Fruit fly (Drosophila melanogaster) whole organism, pupa: ENCODE measurements around the gene Bre1.

ENCODE experiments used
- CG10348 ChIP-seq: fragments of 200-800 bp; sonication (Bioruptor generic); IDR thresholded peaks from 2 replicates; pipeline ENCODE4 v1.3.6; 2022; ENCODE audit warnings: missing biosample characterization, missing genetic modification characterization
- CG12605 ChIP-seq: fragments of 200-800 bp; sonication (Bioruptor generic); IDR thresholded peaks from 2 replicates; pipeline ENCODE4 v1.3.6; 2022; ENCODE audit warnings: missing biosample characterization, missing genetic modification characterization
- CG13204 ChIP-seq: fragments of 200-800 bp; sonication (Bioruptor generic); optimal IDR thresholded peaks from 2 replicates; lab custom pipeline; 2018; ENCODE audit warnings: missing biosample characterization, mild to moderate bottlenecking, missing genetic modification characterization, moderate library complexity
- CG14655 ChIP-seq: fragments of 200-800 bp; sonication (Bioruptor generic); optimal IDR thresholded peaks from 3 replicates; lab custom pipeline; 2017; ENCODE audit warnings: mild to moderate bottlenecking, missing biosample characterization, missing genetic modification reagents, missing genetic modification characterization
- CG15710 ChIP-seq: fragments of 200-800 bp; sonication (Bioruptor generic); optimal IDR thresholded peaks from 2 replicates; lab custom pipeline; 2018; ENCODE audit warnings: missing biosample characterization, mild to moderate bottlenecking, missing genetic modification characterization, moderate library complexity
- CG17806 ChIP-seq: fragments of 200-800 bp; sonication (Bioruptor generic); optimal IDR thresholded peaks from 2 replicates; lab custom pipeline; 2018; ENCODE audit warnings: missing biosample characterization, mild to moderate bottlenecking, missing genetic modification characterization, moderate library complexity
- CG32121 ChIP-seq: fragments of 200-800 bp; sonication (Bioruptor generic); IDR thresholded peaks from 2 replicates; pipeline ENCODE4 v1.3.6; 2022; ENCODE audit warnings: missing biosample characterization, missing genetic modification characterization
- CG34367 ChIP-seq: fragments of 200-800 bp; sonication (Bioruptor generic); optimal IDR thresholded peaks from 2 replicates; lab custom pipeline; 2018; ENCODE audit warnings: missing biosample characterization, mild to moderate bottlenecking, missing genetic modification characterization
- CG4496 ChIP-seq: fragments of 200-800 bp; sonication (Bioruptor generic); IDR thresholded peaks from 3 replicates; pipeline ENCODE4 v1.3.6; 2022; ENCODE audit warnings: missing biosample characterization, missing genetic modification characterization
- CG8159 ChIP-seq: fragments of 200-800 bp; sonication (Bioruptor generic); optimal IDR thresholded peaks from 3 replicates; lab custom pipeline; 2018; ENCODE audit warnings: missing biosample characterization, mild to moderate bottlenecking, missing genetic modification characterization, moderate library complexity
- CG8301 ChIP-seq: fragments of 200-800 bp; sonication (Bioruptor generic); optimal IDR thresholded peaks from 2 replicates; lab custom pipeline; 2018; ENCODE audit warnings: missing biosample characterization, mild to moderate bottlenecking, missing genetic modification characterization
- CG9948 ChIP-seq: fragments of 200-800 bp; sonication (Bioruptor generic); optimal IDR thresholded peaks from 2 replicates; lab custom pipeline; 2018; ENCODE audit warnings: missing biosample characterization, mild to moderate bottlenecking, missing genetic modification characterization, moderate library complexity
- D1 ChIP-seq: fragments of 200-800 bp; sonication (Bioruptor generic); optimal IDR thresholded peaks from 2 replicates; lab custom pipeline; 2018; ENCODE audit warnings: missing biosample characterization, mild to moderate bottlenecking, missing genetic modification characterization, moderate library complexity
- EcR ChIP-seq: fragments of 200-800 bp; sonication (Bioruptor generic); optimal IDR thresholded peaks from 3 replicates; lab custom pipeline; 2019; ENCODE audit warnings: missing biosample characterization, missing genetic modification characterization, mild to moderate bottlenecking, moderate library complexity, missing genetic modification reagents
- Ets98B ChIP-seq: fragments of 200-800 bp; sonication (Bioruptor generic); IDR thresholded peaks from 2 replicates; pipeline ENCODE4 v1.3.6; 2022; ENCODE audit warnings: missing biosample characterization, missing genetic modification characterization
- Pif1A ChIP-seq: fragments of 200-800 bp; sonication (Bioruptor generic); optimal IDR thresholded peaks from 3 replicates; lab custom pipeline; 2016; ENCODE audit warnings: missing biosample characterization, missing genetic modification characterization
- Pif1B ChIP-seq: fragments of 200-800 bp; sonication (Bioruptor generic); optimal IDR thresholded peaks from 3 replicates; lab custom pipeline; 2016; ENCODE audit warnings: missing biosample characterization, missing genetic modification characterization
- Snoo ChIP-seq: fragments of 200-800 bp; sonication (Bioruptor generic); optimal IDR thresholded peaks from 3 replicates; lab custom pipeline; 2017; ENCODE audit warnings: missing biosample characterization, mild to moderate bottlenecking, missing genetic modification characterization, inconsistent platforms
- fd96Ca ChIP-seq: fragments of 200-800 bp; sonication (Bioruptor generic); IDR thresholded peaks from 3 replicates; pipeline ENCODE4 v1.3.6; 2022; ENCODE audit warnings: missing biosample characterization, missing genetic modification characterization
- gl ChIP-seq: fragments of 200-800 bp; sonication (Bioruptor generic); optimal IDR thresholded peaks from 2 replicates; lab custom pipeline; 2018; ENCODE audit warnings: missing biosample characterization, mild to moderate bottlenecking, missing genetic modification characterization
- rn ChIP-seq: fragments of 200-800 bp; sonication (Bioruptor generic); IDR thresholded peaks from 2 replicates; pipeline ENCODE4 v1.3.6; 2022; ENCODE audit warnings: missing biosample characterization, missing genetic modification characterization

The Bre1 gene

DNA sequence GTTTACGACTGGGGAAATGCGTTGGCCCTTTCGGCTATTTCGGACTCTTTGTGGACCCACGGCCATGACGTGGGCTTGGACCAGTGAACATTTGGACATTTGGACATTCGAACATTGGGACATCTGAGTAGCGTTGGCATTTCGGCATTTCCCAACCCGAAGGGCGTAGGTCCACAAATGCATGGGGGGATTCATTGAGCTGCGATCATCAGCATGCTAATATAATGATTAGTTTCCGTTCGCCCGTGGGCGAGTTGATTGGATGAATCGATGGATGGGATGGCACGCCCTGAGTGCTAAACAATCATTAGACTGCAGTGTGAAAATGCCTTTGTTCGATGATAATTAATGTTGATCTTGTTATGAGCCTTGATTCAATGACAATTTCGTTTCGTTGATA is 6.5 kb downstream of the Bre1 start:
- TF ChIP-seq Pif1A (no peak), CG14655 (GFP tag; lab: Kevin White, UChicago) (no peak), CG34367 (tag; lab: Kevin White, UChicago) (no peak), fd96Ca (GFP tag; lab: Robert Waterston, UW) (no peak), CG9948 (tag; lab: Kevin White, UChicago) (no peak), rn (GFP tag; lab: Robert Waterston, UW) (no peak), CG10348 (GFP tag; lab: Robert Waterston, UW) (no peak)

DNA sequence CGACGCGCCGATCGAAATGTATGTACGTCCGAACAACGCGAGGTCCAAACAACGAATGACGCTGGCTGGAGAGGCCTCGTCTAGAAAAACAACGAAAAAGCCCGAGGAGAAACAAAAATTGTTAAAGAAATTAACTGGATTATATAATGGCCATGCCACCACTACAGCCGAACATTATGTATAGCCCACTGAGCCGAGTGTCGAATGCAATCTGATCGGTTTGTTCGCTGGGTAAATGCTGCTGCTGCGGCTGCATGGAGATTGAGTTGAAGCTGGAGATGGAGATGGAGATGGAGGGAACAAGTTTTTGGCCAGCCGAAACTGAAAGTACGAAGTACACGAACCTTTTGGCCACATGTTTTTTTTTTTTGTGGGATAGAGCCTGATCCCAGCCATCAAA is 7.4 kb downstream of the Bre1 start, which contains the start of gene Cralbp:
TSS of gene Cralbp (minus strand) at position 115 of the 400 bp plus-strand sequence.
- TF ChIP-seq rn (GFP tag; lab: Robert Waterston, UW), result no peak
- 0 out of 3 replicates have a peak, but pooled peaks have one; percentile 36 for TF ChIP-seq CG4496 (GFP tag; lab: Robert Waterston, UW)
- TF ChIP-seq, all 21 proteins: peak for 1

DNA sequence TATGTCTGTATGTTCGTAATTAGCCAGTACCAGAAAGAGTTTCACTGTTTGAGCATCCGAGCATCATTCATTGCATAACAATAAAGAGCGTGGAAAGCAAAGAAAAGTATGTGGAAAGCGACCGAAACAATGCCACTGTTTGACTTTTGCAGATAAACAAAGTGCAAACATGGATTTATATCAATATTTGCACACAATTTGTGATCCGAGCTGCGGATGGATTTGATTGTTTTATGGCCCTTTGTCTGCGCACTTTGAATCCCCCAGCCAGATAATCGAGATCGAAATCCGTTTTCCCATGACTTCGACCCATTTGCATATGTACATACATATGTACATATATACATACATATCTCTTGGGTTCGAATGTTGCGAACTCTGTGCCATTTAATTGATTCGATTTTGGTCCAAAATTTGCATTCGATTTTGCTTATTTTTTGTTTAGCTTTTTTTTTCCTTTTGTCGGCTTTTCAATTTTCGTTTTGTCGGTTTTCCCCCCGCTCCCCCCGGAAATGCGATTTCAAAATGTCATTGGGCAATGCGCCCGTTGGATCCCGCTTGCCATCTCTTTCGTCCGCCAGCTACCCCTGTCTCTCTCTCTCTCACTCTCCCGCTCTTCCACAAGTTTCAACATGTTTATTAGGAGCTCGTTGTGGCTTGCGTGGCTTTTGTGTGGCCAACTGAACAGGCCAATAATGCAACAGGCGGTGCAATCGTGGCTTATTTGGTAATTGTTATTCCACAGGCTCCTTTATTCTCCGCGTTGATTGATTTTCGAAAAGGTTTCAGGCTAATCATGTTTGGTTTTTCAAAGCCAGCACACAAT is 8.5 kb downstream of the Bre1 start:
- TF ChIP-seq fd96Ca (GFP tag; lab: Robert Waterston, UW), result no peak
- TF ChIP-seq CG17806 (tag; lab: Kevin White, UChicago), result no peak
- 0 out of 2 replicates have a peak, but pooled peaks have one; percentile 9 for TF ChIP-seq CG32121
- peak; percentile 43; the same call in 1 of the 3 replicates for TF ChIP-seq CG4496 (GFP tag; lab: Robert Waterston, UW)
- TF ChIP-seq Snoo (tag; lab: Kevin White, UChicago), result no peak
- TF ChIP-seq CG12605 (GFP tag; lab: Robert Waterston, UW), result 0 out of 2 replicates have a peak, but pooled peaks have one; percentile 30

DNA sequence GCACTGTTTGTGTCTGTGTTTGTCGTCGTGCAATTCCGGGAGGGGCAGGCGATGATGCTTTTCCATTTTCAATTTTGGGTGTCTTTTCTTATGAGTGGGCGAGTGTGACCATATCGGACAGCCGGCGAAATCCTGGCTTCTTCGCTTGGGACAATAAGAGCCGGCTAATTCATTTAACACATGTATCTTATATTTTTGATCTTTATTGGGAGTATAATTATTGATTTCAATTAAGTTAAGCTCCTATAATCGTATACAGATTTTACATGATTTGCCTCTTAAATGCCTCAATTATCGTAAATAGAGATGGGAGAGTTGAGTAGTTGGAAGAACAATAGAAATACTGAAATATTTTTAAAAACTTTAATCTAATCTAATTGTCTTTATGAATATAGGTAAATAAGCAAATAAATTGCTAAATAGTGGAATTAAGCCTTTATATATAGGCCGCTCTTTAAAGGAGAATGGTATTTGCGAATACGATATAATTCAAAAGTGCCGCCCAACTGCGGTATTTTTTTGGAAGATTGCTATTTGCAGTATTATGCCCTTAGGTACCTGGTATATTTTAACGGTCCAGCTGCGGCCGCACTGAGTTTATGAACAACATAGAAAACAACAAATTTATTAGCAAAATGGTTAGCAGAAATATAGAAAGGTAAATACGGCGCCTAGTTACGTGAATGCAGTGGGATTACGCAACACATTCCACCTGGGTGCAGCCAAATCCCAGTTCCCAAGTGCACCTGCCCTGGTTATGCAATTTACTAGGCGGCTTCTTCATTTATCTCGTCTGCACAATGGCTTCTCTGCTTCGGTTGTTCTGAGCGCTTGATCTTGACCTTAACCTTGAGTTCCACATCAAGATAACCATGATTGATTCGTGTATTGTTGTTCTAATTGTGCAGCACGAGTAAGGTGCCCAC is 14.3 kb downstream of the Bre1 start, which contains the start of the genes Myt1, PGRP-LD and Pmi:
TSS of gene Myt1 (minus strand) at position 116 of the 926 bp plus-strand sequence.
TSS of gene PGRP-LD (plus strand) at position 576 of the 926 bp plus-strand sequence.
TSS of gene Pmi (plus strand) at position 576 of the 926 bp plus-strand sequence.
- TF ChIP-seq CG32121, result no peak
- TF ChIP-seq rn (GFP tag; lab: Robert Waterston, UW), result no peak
- no peak for TF ChIP-seq D1 (tag; lab: Kevin White, UChicago)
- TF ChIP-seq CG34367 (tag; lab: Kevin White, UChicago), result no peak
- no peak for TF ChIP-seq CG12605 (GFP tag; lab: Robert Waterston, UW)
- no peak for TF ChIP-seq Ets98B (GFP tag; lab: Robert Waterston, UW)
- TF ChIP-seq CG8301, result no peak
- TF ChIP-seq CG13204 (GFP tag; lab: Kevin White, UChicago), result no peak
- no peak for TF ChIP-seq CG9948 (tag; lab: Kevin White, UChicago)
- no peak for TF ChIP-seq CG4496 (GFP tag; lab: Robert Waterston, UW)
- no peak for TF ChIP-seq Pif1B (GFP tag; lab: Kevin White, UChicago)

DNA sequence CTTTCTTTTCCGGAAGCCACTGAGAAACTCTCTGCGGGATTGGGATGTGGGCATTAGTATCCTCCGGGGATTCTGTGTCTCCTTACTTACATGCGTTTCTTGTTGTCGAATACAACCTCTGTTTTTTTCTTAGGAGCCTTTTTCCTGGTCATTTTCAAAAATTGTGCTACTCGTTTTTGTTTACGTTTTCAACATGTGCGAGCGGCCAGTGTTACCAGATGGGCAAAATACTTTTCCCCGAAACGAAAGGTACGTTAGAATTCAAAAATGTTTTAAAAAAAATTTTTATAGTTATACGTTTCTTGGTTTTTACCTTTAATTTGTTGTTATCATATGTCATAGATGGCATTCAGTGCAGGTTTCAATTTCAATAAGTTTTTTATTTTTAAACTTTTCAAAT is 16.9 kb downstream of the Bre1 start, which contains the start of gene vito:
TSS of gene vito (minus strand) at position 220 of the 400 bp plus-strand sequence.
- TF ChIP-seq D1 (tag; lab: Kevin White, UChicago) (no peak), CG12605 (GFP tag; lab: Robert Waterston, UW) (no peak), Pif1B (GFP tag; lab: Kevin White, UChicago) (no peak), CG8301 (no peak), CG14655 (GFP tag; lab: Kevin White, UChicago) (no peak), CG32121 (no peak), CG4496 (GFP tag; lab: Robert Waterston, UW) (no peak), Ets98B (GFP tag; lab: Robert Waterston, UW) (no peak), EcR (no peak), rn (GFP tag; lab: Robert Waterston, UW) (no peak), gl (tag; lab: Kevin White, UChicago) (no peak), Pif1A (no peak), CG10348 (GFP tag; lab: Robert Waterston, UW) (no peak), CG9948 (tag; lab: Kevin White, UChicago) (no peak), CG8159 (tag; lab: Kevin White, UChicago) (no peak), CG13204 (GFP tag; lab: Kevin White, UChicago) (no peak), CG15710 (tag; lab: Kevin White, UChicago) (no peak), fd96Ca (GFP tag; lab: Robert Waterston, UW) (no peak), Snoo (tag; lab: Kevin White, UChicago) (no peak), CG34367 (tag; lab: Kevin White, UChicago) (no peak)
